Fruit fly (Drosophila melanogaster) whole organism, embryonic: Measurements from ENCODE around the gene Glut4EF.
A peak's percentile ranks its signal among the peaks of the same experiment; 100 is the strongest.

Source experiments
- Atf3 ChIP-seq: fragments of 200-800 bp; sonication (Bioruptor generic); optimal IDR thresholded peaks from 3 replicates; lab custom pipeline; 2016; ENCODE audit warnings: missing biosample characterization, missing genetic modification characterization
- Blimp-1 ChIP-seq: fragments of 200-800 bp; sonication (Bioruptor generic); optimal IDR thresholded peaks from 3 replicates; lab custom pipeline; 2018; ENCODE audit warnings: missing biosample characterization, missing genetic modification characterization, mild to moderate bottlenecking, moderate library complexity, missing genetic modification reagents
- Bteb2 ChIP-seq: fragments of 200-800 bp; sonication (Bioruptor generic); optimal IDR thresholded peaks from 2 replicates; lab custom pipeline; 2016; ENCODE audit warnings: missing biosample characterization, missing genetic modification characterization
- CG11398 ChIP-seq: fragments of 200-800 bp; sonication (Bioruptor generic); optimal IDR thresholded peaks from 2 replicates; lab custom pipeline; 2016; ENCODE audit warnings: missing biosample characterization, missing genetic modification characterization
- CG12071 ChIP-seq: fragments of 200-800 bp; sonication (Bioruptor generic); optimal IDR thresholded peaks from 3 replicates; lab custom pipeline; 2018; ENCODE audit warnings: missing biosample characterization, mild to moderate bottlenecking, missing genetic modification characterization
- CG13296 ChIP-seq: fragments of 200-800 bp; sonication (Bioruptor generic); optimal IDR thresholded peaks from 3 replicates; lab custom pipeline; 2018; ENCODE audit warnings: missing biosample characterization, mild to moderate bottlenecking, missing genetic modification characterization
- CG1603 ChIP-seq: fragments of 200-800 bp; sonication (Bioruptor generic); optimal IDR thresholded peaks from 2 replicates; lab custom pipeline; 2019; ENCODE audit warnings: missing biosample characterization, mild to moderate bottlenecking, missing genetic modification characterization, moderate library complexity
- CG18599 ChIP-seq: fragments of 200-800 bp; sonication (Bioruptor generic); optimal IDR thresholded peaks from 3 replicates; lab custom pipeline; 2017; ENCODE audit warnings: missing biosample characterization, missing genetic modification characterization, mild to moderate bottlenecking, moderate library complexity, missing genetic modification reagents
- CG2199 ChIP-seq: fragments of 200-800 bp; sonication (Bioruptor generic); IDR thresholded peaks from 3 replicates; pipeline ENCODE4 v1.3.6; 2022; ENCODE audit warnings: missing biosample characterization, missing genetic modification characterization
- CG2678 ChIP-seq: fragments of 200-800 bp; sonication (Bioruptor generic); optimal IDR thresholded peaks from 3 replicates; lab custom pipeline; 2019; ENCODE audit warnings: missing biosample characterization, mild to moderate bottlenecking, missing genetic modification characterization, moderate library complexity
- CG3163 ChIP-seq: fragments of 200-800 bp; sonication (Bioruptor generic); optimal IDR thresholded peaks from 3 replicates; lab custom pipeline; 2016; ENCODE audit warnings: missing biosample characterization, missing genetic modification characterization
- CG7372 ChIP-seq: fragments of 200-800 bp; sonication (Bioruptor generic); IDR thresholded peaks from 2 replicates; pipeline ENCODE4 v1.3.6; 2022; ENCODE audit warnings: missing biosample characterization, missing genetic modification characterization
- CG7987 ChIP-seq: fragments of 200-800 bp; sonication (Bioruptor generic); optimal IDR thresholded peaks from 2 replicates; lab custom pipeline; 2018; ENCODE audit warnings: missing biosample characterization, mild to moderate bottlenecking, missing genetic modification characterization, moderate library complexity
- CG8359 ChIP-seq: fragments of 200-800 bp; sonication (Bioruptor generic); optimal IDR thresholded peaks from 2 replicates; lab custom pipeline; 2017; ENCODE audit warnings: missing biosample characterization, mild to moderate bottlenecking, missing genetic modification characterization, borderline replicate concordance
- Doc3 ChIP-seq: fragments of 200-800 bp; sonication (Bioruptor generic); IDR thresholded peaks from 3 replicates; pipeline ENCODE4 v1.3.6; 2022; ENCODE audit warnings: missing biosample characterization, missing genetic modification characterization; ENCODE audit not compliant: partially characterized antibody
- E2f2 ChIP-seq: fragments of 200-800 bp; sonication (Bioruptor generic); IDR thresholded peaks from 2 replicates; pipeline ENCODE4 v1.3.6; 2022; ENCODE audit warnings: missing biosample characterization, missing genetic modification characterization
- Eip74EF ChIP-seq, 2 experiments: fragments of 200-800 bp in 1 of 2; fragments of >200 bp in 1 of 2; sonication (Bioruptor generic) in 1 of 2; optimal IDR thresholded peaks; 2 replicates each; lab custom pipeline; 2017 to 2019; ENCODE audit warnings: missing biosample characterization in 2 of 2, missing genetic modification characterization in 2 of 2, mild to moderate bottlenecking in 1 of 2, moderate library complexity in 1 of 2
- Ets65A ChIP-seq: fragments of 200-800 bp; sonication (Bioruptor generic); peaks from one replicate; lab custom pipeline; 2016; ENCODE audit warnings: missing biosample characterization, missing genetic modification characterization
- Fer1 ChIP-seq: fragments of 200-800 bp; sonication (Bioruptor generic); optimal IDR thresholded peaks from 2 replicates; lab custom pipeline; 2017; ENCODE audit warnings: missing biosample characterization, mild to moderate bottlenecking, missing genetic modification characterization
- GATAe ChIP-seq: fragments of 200-800 bp; sonication (Bioruptor generic); conservative IDR thresholded peaks from 2 replicates; pipeline ENCODE4 v1.3.6; 2022; ENCODE audit warnings: missing biosample characterization, missing genetic modification characterization
- Hr3 ChIP-seq: fragments of 200-800 bp; sonication (Bioruptor generic); optimal IDR thresholded peaks from 3 replicates; lab custom pipeline; 2016; ENCODE audit warnings: missing biosample characterization, missing genetic modification characterization
- Med ChIP-seq: fragments of 200-800 bp; sonication (Bioruptor generic); peaks from one replicate; lab custom pipeline; 2016; ENCODE audit warnings: missing biosample characterization, missing genetic modification characterization, mild to moderate bottlenecking, inconsistent platforms, moderate library complexity
- Nf-YC ChIP-seq: fragments of 200-800 bp; optimal IDR thresholded peaks from 3 replicates; lab custom pipeline; 2019; ENCODE audit warnings: missing biosample characterization, mild to moderate bottlenecking, missing genetic modification characterization, moderate library complexity
- Pdp1 ChIP-seq, 2 experiments: fragments of 200-800 bp; sonication (Bioruptor generic); optimal IDR thresholded peaks; 3 replicates each; lab custom pipeline; 2016; ENCODE audit warnings: missing biosample characterization in 2 of 2, missing genetic modification characterization in 2 of 2, mild to moderate bottlenecking in 1 of 2, moderate library complexity in 1 of 2
- Scr ChIP-seq: fragments of 200-800 bp; sonication (Bioruptor generic); IDR thresholded peaks from 2 replicates; pipeline ENCODE4 v1.3.6; 2022; ENCODE audit warnings: missing biosample characterization, missing genetic modification characterization; ENCODE audit not compliant: partially characterized antibody
- Six4 ChIP-seq: fragments of 200-800 bp; sonication (Bioruptor generic); optimal IDR thresholded peaks from 2 replicates; lab custom pipeline; 2016; ENCODE audit warnings: missing biosample characterization, missing genetic modification characterization
- ac ChIP-seq: fragments of 200-800 bp; sonication (Bioruptor generic); optimal IDR thresholded peaks from 3 replicates; lab custom pipeline; 2017; ENCODE audit warnings: missing biosample characterization, mild to moderate bottlenecking, missing genetic modification characterization
- cad ChIP-seq: fragments of >200 bp; optimal IDR thresholded peaks from 2 replicates; lab custom pipeline; 2017; ENCODE audit warnings: missing biosample characterization, missing genetic modification characterization
- chinmo ChIP-seq: fragments of 200-800 bp; sonication (Bioruptor generic); IDR thresholded peaks from 4 replicates; pipeline ENCODE4 v1.3.6; 2022; ENCODE audit warnings: missing biosample characterization, missing genetic modification characterization; ENCODE audit not compliant: partially characterized antibody
- corto ChIP-seq: fragments of 200-800 bp; sonication (Bioruptor generic); optimal IDR thresholded peaks from 2 replicates; lab custom pipeline; 2016; ENCODE audit warnings: missing biosample characterization, mild to moderate bottlenecking, missing genetic modification characterization, moderate library complexity
- cwo ChIP-seq: fragments of 200-800 bp; sonication (Bioruptor generic); optimal IDR thresholded peaks from 3 replicates; lab custom pipeline; 2017; ENCODE audit warnings: missing biosample characterization, missing genetic modification characterization, mild to moderate bottlenecking, moderate library complexity, missing genetic modification reagents
- dm ChIP-seq: fragments of 200-800 bp; sonication (Bioruptor generic); optimal IDR thresholded peaks from 3 replicates; lab custom pipeline; 2016; ENCODE audit warnings: missing biosample characterization, missing genetic modification characterization
- ems ChIP-seq: fragments of 200-800 bp; sonication (Bioruptor generic); optimal IDR thresholded peaks from 3 replicates; lab custom pipeline; 2016; ENCODE audit warnings: missing biosample characterization, missing genetic modification characterization
- eve ChIP-seq, 2 experiments: fragments of >200 bp; optimal IDR thresholded peaks; 2 replicates each; lab custom pipeline; 2017; ENCODE audit warnings: missing biosample characterization in 2 of 2, missing genetic modification characterization in 2 of 2
- exex ChIP-seq: fragments of 200-800 bp; sonication (Bioruptor generic); optimal IDR thresholded peaks from 4 replicates; lab custom pipeline; 2018; ENCODE audit warnings: missing biosample characterization, mild to moderate bottlenecking, missing genetic modification characterization, moderate library complexity
- grn ChIP-seq: fragments of 200-800 bp; sonication (Bioruptor generic); optimal IDR thresholded peaks from 3 replicates; lab custom pipeline; 2017; ENCODE audit warnings: missing biosample characterization, missing genetic modification characterization
- gsb-n ChIP-seq: fragments of 200-800 bp; sonication (Bioruptor generic); optimal IDR thresholded peaks from 3 replicates; lab custom pipeline; 2018; ENCODE audit warnings: missing biosample characterization, mild to moderate bottlenecking, missing genetic modification characterization
- lab ChIP-seq: fragments of 200-800 bp; sonication (Bioruptor generic); optimal IDR thresholded peaks from 3 replicates; lab custom pipeline; 2017; ENCODE audit warnings: missing biosample characterization, missing genetic modification characterization, mild to moderate bottlenecking, moderate library complexity, missing genetic modification reagents
- lbe ChIP-seq: fragments of 200-800 bp; sonication (Bioruptor generic); optimal IDR thresholded peaks from 2 replicates; lab custom pipeline; 2016; ENCODE audit warnings: missing biosample characterization, mild to moderate bottlenecking, missing genetic modification characterization
- mirr ChIP-seq: fragments of 200-800 bp; sonication (Bioruptor generic); optimal IDR thresholded peaks from 3 replicates; lab custom pipeline; 2018; ENCODE audit warnings: missing biosample characterization, mild to moderate bottlenecking, missing genetic modification characterization
- salm ChIP-seq: fragments of 200-800 bp; sonication (Bioruptor generic); optimal IDR thresholded peaks from 2 replicates; lab custom pipeline; 2018; ENCODE audit warnings: missing biosample characterization, mild to moderate bottlenecking, missing genetic modification characterization
- sqz ChIP-seq: fragments of 200-800 bp; sonication (Bioruptor generic); optimal IDR thresholded peaks from 3 replicates; lab custom pipeline; 2018; ENCODE audit warnings: missing biosample characterization, mild to moderate bottlenecking, missing genetic modification characterization
- stc ChIP-seq: fragments of 200-800 bp; sonication (Bioruptor generic); IDR thresholded peaks from 2 replicates; pipeline ENCODE4 v1.3.6; 2022; ENCODE audit warnings: missing biosample characterization, missing genetic modification characterization
- sug ChIP-seq: fragments of 200-800 bp; optimal IDR thresholded peaks from 2 replicates; lab custom pipeline; 2019; ENCODE audit warnings: missing biosample characterization, mild to moderate bottlenecking, missing genetic modification characterization, moderate library complexity
- tll ChIP-seq, 2 experiments: fragments of 200-800 bp in 1 of 2; fragments of >200 bp in 1 of 2; sonication (Bioruptor generic) in 1 of 2; optimal IDR thresholded peaks; 2 replicates each; lab custom pipeline; 2017 to 2019; ENCODE audit warnings: missing biosample characterization in 2 of 2, missing genetic modification characterization in 2 of 2, mild to moderate bottlenecking in 1 of 2, moderate library complexity in 1 of 2
- toy ChIP-seq: fragments of 200-800 bp; sonication (Bioruptor generic); IDR thresholded peaks from 2 replicates; pipeline ENCODE4 v1.3.6; 2022; ENCODE audit warnings: missing biosample characterization, missing genetic modification characterization
- unc-4 ChIP-seq: fragments of 200-800 bp; sonication (Bioruptor generic); IDR thresholded peaks from 2 replicates; pipeline ENCODE4 v1.3.6; 2022; ENCODE audit warnings: missing biosample characterization, missing genetic modification characterization; ENCODE audit not compliant: partially characterized antibody
- wor ChIP-seq: fragments of 200-800 bp; sonication (Bioruptor generic); IDR thresholded peaks from 2 replicates; pipeline ENCODE4 v1.3.6; 2022; ENCODE audit warnings: missing biosample characterization, missing genetic modification characterization

Gene Glut4EF

dm6 chr3R:9940565-9941258 is 66.2 kb downstream of the Glut4EF start:
- TF ChIP-seq exex (tag; lab: Kevin White, UChicago) (peak; percentile 83), CG8359 (GFP tag; lab: Kevin White, UChicago) (peak; percentile 15), CG18599 (peak; percentile 19), Bteb2 (GFP tag; lab: Kevin White, UChicago) (no peak), Atf3 (GFP tag; lab: Kevin White, UChicago) (no peak), CG11398 (GFP tag; lab: Kevin White, UChicago) (no peak), CG1603 (tag; lab: Kevin White, UChicago) (no peak), corto (GFP tag; lab: Kevin White, UChicago) (peak; percentile 49), CG12071 (GFP tag; lab: Kevin White, UChicago) (peak; percentile 33), cad (GFP tag; lab: Kevin White, UChicago) (no peak), Pdp1 (GFP tag; optimal IDR thresholded peaks at IDR 0.05; lab: Kevin White, UChicago) (peak in 1 of 2 experiments; percentile 37), grn (GFP tag; lab: Kevin White, UChicago) (peak; percentile 87), CG3163 (GFP tag; lab: Kevin White, UChicago) (no peak), ac (no peak), lab (GFP tag; lab: Kevin White, UChicago) (peak; percentile 42), CG2678 (tag; lab: Kevin White, UChicago) (peak; percentile 9), Doc3 (GFP tag; lab: Robert Waterston, UW) (no peak), cwo (GFP tag; lab: Kevin White, UChicago) (peak; percentile 4), sqz (GFP tag; lab: Kevin White, UChicago) (peak; percentile 35), stc (GFP tag; lab: Robert Waterston, UW) (peak; percentile 20; the same call in 1 of the 2 replicates), lbe (GFP tag; lab: Kevin White, UChicago) (peak; percentile 41), mirr (GFP tag; lab: Kevin White, UChicago) (peak; percentile 74), gsb-n (tag; lab: Kevin White, UChicago) (no peak), dm (GFP tag; lab: Kevin White, UChicago) (no peak), CG2199 (GFP tag; lab: Robert Waterston, UW) (0 out of 3 replicates have a peak, but pooled peaks have one; percentile 43), chinmo (0 out of 4 replicates have a peak, but pooled peaks have one; percentile 4), GATAe (peak; percentile 68), Fer1 (GFP tag; lab: Kevin White, UChicago) (peak; percentile 1), Six4 (no peak), unc-4 (no peak), CG7987 (no peak), eve (GFP tag; optimal IDR thresholded peaks at IDR 0.05; lab: Kevin White, UChicago) (peak in 1 of 2 experiments; percentile 20), ems (GFP tag; lab: Kevin White, UChicago) (no peak), CG7372 (GFP tag; lab: Robert Waterston, UW) (peak; percentile 47), Hr3 (GFP tag; lab: Kevin White, UChicago) (no peak), Scr (GFP tag; lab: Robert Waterston, UW) (no peak), Eip74EF (GFP tag; optimal IDR thresholded peaks at IDR 0.05; lab: Kevin White, UChicago) (peak in 1 of 2 experiments; percentile 74), tll (GFP tag; optimal IDR thresholded peaks at IDR 0.05; lab: Kevin White, UChicago) (no peak), Ets65A (GFP tag; lab: Kevin White, UChicago) (peak; percentile 5), wor (GFP tag; lab: Robert Waterston, UW) (no peak), Blimp-1 (GFP tag; lab: Kevin White, UChicago) (no peak), salm (tag; lab: Kevin White, UChicago) (no peak), sug (tag; lab: Kevin White, UChicago) (peak; percentile 51), toy (no peak), Med (peak; percentile 21), Nf-YC (tag; lab: Kevin White, UChicago) (no peak), CG13296 (no peak), E2f2 (GFP tag; lab: Robert Waterston, UW) (no peak)
